Fruit fly (Drosophila melanogaster) S2 (cell line): ENCODE results near the gene CG15731.

Experiments used
- CG8478 ChIP-seq: fragments of >200 bp; optimal IDR thresholded peaks from 2 replicates; lab custom pipeline; 2018
- CTCF ChIP-seq, 2 experiments: fragments of >200 bp; optimal IDR thresholded peaks; 2 replicates each; lab custom pipeline; 2018

DNA sequence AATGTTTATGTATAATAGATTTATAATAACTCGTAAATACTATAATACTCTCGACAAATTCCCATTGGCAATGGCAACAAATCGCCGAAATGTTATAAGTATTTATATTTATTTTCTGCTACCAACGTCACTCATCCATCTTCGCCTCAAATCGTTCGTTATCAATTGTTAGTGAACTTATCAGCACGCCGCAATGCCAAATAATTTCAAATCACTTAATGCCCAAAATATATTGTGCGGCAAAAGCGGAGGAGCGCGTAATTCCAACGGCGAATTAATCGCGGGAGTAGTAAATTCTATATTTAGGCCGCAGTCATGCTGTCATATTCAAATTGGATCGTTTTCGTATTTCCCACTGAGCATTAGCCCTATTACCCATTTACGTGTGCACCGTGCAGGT is 11.6 kb upstream of the CG15731 start:
- TF ChIP-seq CTCF (optimal IDR thresholded peaks at IDR 0.05; lab: Kevin White, UChicago) (no peak), CG8478 (lab: Kevin White, UChicago) (no peak)
